Fruit fly (Drosophila melanogaster) whole organism, adult: ENCODE results near the gene CG45544.

Experiments used
- CG11617 ChIP-seq: fragments of 200-800 bp; sonication (Bioruptor generic); optimal IDR thresholded peaks from 2 replicates; lab custom pipeline; 2017; ENCODE audit warnings: mild to moderate bottlenecking, missing biosample characterization, missing genetic modification reagents, missing genetic modification characterization
- CG12768 ChIP-seq: fragments of 200-800 bp; sonication (Bioruptor generic); optimal IDR thresholded peaks from 2 replicates; lab custom pipeline; 2017; ENCODE audit warnings: missing biosample characterization, missing genetic modification characterization, mild to moderate bottlenecking, moderate library complexity, missing genetic modification reagents
- CG14711 ChIP-seq: fragments of 200-800 bp; sonication (Bioruptor generic); optimal IDR thresholded peaks from 2 replicates; lab custom pipeline; 2018; ENCODE audit warnings: missing biosample characterization, mild to moderate bottlenecking, missing genetic modification characterization, moderate library complexity
- CG1620 ChIP-seq: fragments of 200-800 bp; sonication (Bioruptor generic); optimal IDR thresholded peaks from 2 replicates; lab custom pipeline; 2016; ENCODE audit warnings: missing biosample characterization, missing genetic modification characterization
- CG33017 ChIP-seq: fragments of 200-800 bp; sonication (Bioruptor generic); optimal IDR thresholded peaks from 2 replicates; lab custom pipeline; 2018; ENCODE audit warnings: missing biosample characterization, mild to moderate bottlenecking, missing genetic modification characterization, moderate library complexity
- CG5204 ChIP-seq: fragments of 200-800 bp; sonication (Bioruptor generic); optimal IDR thresholded peaks from 2 replicates; lab custom pipeline; 2016; ENCODE audit warnings: missing biosample characterization, missing genetic modification characterization
- CG7045 ChIP-seq: fragments of 200-800 bp; sonication (Bioruptor generic); optimal IDR thresholded peaks from 2 replicates; lab custom pipeline; 2017; ENCODE audit warnings: missing biosample characterization, mild to moderate bottlenecking, missing genetic modification characterization
- CG7101 ChIP-seq: fragments of 200-800 bp; sonication (Bioruptor generic); optimal IDR thresholded peaks from 2 replicates; lab custom pipeline; 2018; ENCODE audit warnings: missing biosample characterization, mild to moderate bottlenecking, missing genetic modification characterization, moderate library complexity
- Clk ChIP-seq: fragments of 200-800 bp; sonication (Bioruptor generic); optimal IDR thresholded peaks from 2 replicates; lab custom pipeline; 2017; ENCODE audit warnings: missing biosample characterization, missing genetic modification characterization
- Crg-1 ChIP-seq: fragments of 200-800 bp; sonication (Bioruptor generic); optimal IDR thresholded peaks from 2 replicates; lab custom pipeline; 2016; ENCODE audit warnings: missing biosample characterization, missing genetic modification characterization
- Hr96 ChIP-seq: fragments of 200-800 bp; sonication (Bioruptor generic); optimal IDR thresholded peaks from 2 replicates; lab custom pipeline; 2016; ENCODE audit warnings: missing biosample characterization, missing genetic modification characterization
- Mnt ChIP-seq: fragments of 200-800 bp; sonication (Bioruptor generic); optimal IDR thresholded peaks from 2 replicates; lab custom pipeline; 2016; ENCODE audit warnings: missing biosample characterization, mild to moderate bottlenecking, missing genetic modification characterization
- bab1 ChIP-seq: fragments of 200-800 bp; sonication (Bioruptor generic); optimal IDR thresholded peaks from 3 replicates; lab custom pipeline; 2019; ENCODE audit warnings: missing biosample characterization, mild to moderate bottlenecking, missing genetic modification characterization, moderate library complexity
- cic ChIP-seq: fragments of 200-800 bp; sonication (Bioruptor generic); optimal IDR thresholded peaks from 2 replicates; lab custom pipeline; 2017; ENCODE audit warnings: missing biosample characterization, mild to moderate bottlenecking, missing genetic modification characterization, moderate library complexity
- cnc ChIP-seq, 2 experiments: fragments of >200 bp; optimal IDR thresholded peaks; 2 replicates each; lab custom pipeline; 2017
- kay ChIP-seq: fragments of 200-800 bp; sonication (Bioruptor generic); peaks from one replicate; lab custom pipeline; 2016; ENCODE audit warnings: missing biosample characterization, missing genetic modification characterization, borderline replicate concordance
- ovo ChIP-seq: fragments of 200-800 bp; sonication (Bioruptor generic); optimal IDR thresholded peaks from 2 replicates; lab custom pipeline; 2016; ENCODE audit warnings: missing biosample characterization, missing genetic modification characterization
- pad ChIP-seq: fragments of 200-800 bp; sonication (Bioruptor generic); optimal IDR thresholded peaks from 3 replicates; lab custom pipeline; 2017; ENCODE audit warnings: missing biosample characterization, missing genetic modification characterization, mild to moderate bottlenecking, moderate library complexity, missing genetic modification reagents
- tj ChIP-seq: fragments of 200-800 bp; sonication (Bioruptor generic); optimal IDR thresholded peaks from 3 replicates; lab custom pipeline; 2017; ENCODE audit warnings: missing biosample characterization, mild to moderate bottlenecking, missing genetic modification characterization, moderate library complexity
- toe ChIP-seq: fragments of 200-800 bp; sonication (Bioruptor generic); optimal IDR thresholded peaks from 2 replicates; lab custom pipeline; 2016; ENCODE audit warnings: missing biosample characterization, missing genetic modification characterization

CG45544 gene

DNA sequence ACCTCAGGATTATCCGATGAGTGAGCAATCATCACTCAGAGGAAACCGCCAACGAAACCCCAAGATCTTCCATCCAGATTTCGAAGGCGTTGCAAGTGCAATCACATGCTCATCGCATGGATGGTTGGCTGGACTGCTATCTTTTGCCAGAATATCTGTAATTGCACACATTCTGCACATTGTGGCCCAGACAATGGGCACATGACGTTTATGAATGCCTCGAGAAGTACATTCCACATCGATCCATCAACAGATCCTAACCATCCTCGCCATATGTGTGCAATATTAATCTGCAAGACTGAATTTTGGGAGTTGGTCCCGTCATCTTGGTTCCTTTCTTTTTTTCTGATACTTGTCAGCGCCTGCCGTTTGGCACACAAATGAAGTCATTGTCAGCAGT, 6.2 kb downstream of the CG45544 start:
- TF ChIP-seq CG14711 (no peak), kay (no peak), CG33017 (no peak), CG7101 (tag; lab: Kevin White, UChicago) (no peak), CG5204 (no peak), ovo (GFP tag; lab: Kevin White, UChicago) (no peak), Clk (GFP tag; lab: Kevin White, UChicago) (no peak), cic (GFP tag; lab: Kevin White, UChicago) (no peak), tj (no peak), bab1 (GFP tag; lab: Kevin White, UChicago) (no peak), pad (GFP tag; lab: Kevin White, UChicago) (no peak), toe (GFP tag; lab: Kevin White, UChicago) (no peak)

DNA sequence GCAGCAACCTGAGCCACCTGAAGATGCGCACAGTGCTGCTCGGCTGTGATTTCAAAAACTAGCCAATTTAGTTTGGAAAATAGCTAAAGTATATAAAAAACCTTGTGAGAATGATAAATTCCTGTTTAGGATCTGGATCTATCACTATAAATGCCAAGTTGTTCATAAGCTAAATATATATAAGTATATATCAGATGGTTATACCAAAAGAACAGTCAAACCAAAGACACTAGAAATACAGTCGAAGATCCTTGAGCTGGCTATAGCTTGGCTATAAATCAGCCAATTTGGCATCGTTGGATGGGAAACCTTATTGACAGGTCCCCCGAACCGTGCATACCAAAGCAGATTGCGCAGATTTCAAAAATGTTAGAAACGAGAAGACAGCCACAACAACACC, 7.0 kb downstream of the CG45544 start:
- TF ChIP-seq CG33017 = no peak

DNA sequence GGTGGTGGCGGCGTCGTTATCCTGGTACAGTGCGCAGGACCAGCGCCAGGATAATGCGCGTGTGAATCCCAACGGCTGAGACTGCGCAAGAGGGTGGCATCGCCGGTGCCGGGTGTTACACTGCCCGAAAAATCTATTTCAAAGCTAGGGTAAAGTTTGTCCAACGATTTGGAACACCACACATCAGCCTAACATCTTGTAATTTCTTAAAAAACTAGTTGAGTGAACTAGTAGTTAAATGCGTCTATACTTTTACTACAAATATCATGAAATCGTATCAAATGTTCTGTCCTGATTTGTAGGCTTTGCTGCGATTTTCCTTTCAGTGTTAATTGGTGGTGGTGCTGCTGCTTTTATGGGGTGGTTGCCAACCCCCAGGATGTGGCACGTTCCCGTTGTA, 8.8 kb downstream of the CG45544 start:
- TF ChIP-seq CG12768 = no peak
- TF ChIP-seq cnc (optimal IDR thresholded peaks at IDR 0.05; lab: Kevin White, UChicago) = no peak
- TF ChIP-seq CG1620 (GFP tag; lab: Kevin White, UChicago) = no peak
- TF ChIP-seq CG7045 (GFP tag; lab: Kevin White, UChicago) = no peak
- TF ChIP-seq Clk (GFP tag; lab: Kevin White, UChicago) = no peak
- no peak for TF ChIP-seq pad (GFP tag; lab: Kevin White, UChicago)
- TF ChIP-seq CG14711 = no peak

- no peak for TF ChIP-seq toe (GFP tag; lab: Kevin White, UChicago)
- TF ChIP-seq CG14711 = no peak
- TF ChIP-seq CG12768 = no peak
These were observed 10.3 kb downstream of the CG45544 start for dm6 chr3R:29266607-29267006.

dm6 chr3R:29268062-29268461, 11.8 kb downstream of the CG45544 start:
- TF ChIP-seq Mnt (GFP tag; lab: Kevin White, UChicago) = no peak

DNA sequence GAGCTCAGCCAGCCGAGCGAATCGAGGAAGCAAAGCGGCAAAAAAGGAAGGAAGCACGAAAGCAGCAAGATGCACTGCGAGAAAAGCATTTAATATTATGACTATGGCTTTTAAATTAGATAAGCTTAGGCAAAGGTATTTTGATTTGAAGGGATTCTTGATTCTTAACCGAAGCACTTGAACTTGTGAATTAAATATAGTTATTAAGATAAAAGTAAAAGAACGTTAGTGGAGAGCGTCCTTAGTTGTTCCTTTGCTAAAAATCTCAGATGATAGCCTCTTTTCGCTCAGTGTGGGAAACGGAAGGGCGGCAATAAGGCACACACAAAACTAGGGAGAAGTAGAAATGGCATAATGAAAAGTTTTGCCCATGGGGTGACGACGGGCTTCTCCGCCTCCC, 12.9 kb downstream of the CG45544 start:
- TF ChIP-seq kay = no peak
- no peak for TF ChIP-seq Clk (GFP tag; lab: Kevin White, UChicago)
- no peak for TF ChIP-seq toe (GFP tag; lab: Kevin White, UChicago)
- no peak for TF ChIP-seq tj
- no peak for TF ChIP-seq CG5204
- TF ChIP-seq CG14711 = no peak
- TF ChIP-seq bab1 (GFP tag; lab: Kevin White, UChicago) = no peak
- no peak for TF ChIP-seq pad (GFP tag; lab: Kevin White, UChicago)
- no peak for TF ChIP-seq Hr96 (GFP tag; lab: Kevin White, UChicago)
- TF ChIP-seq CG12768 = no peak
- no peak for TF ChIP-seq CG7045 (GFP tag; lab: Kevin White, UChicago)
- no peak for TF ChIP-seq ovo (GFP tag; lab: Kevin White, UChicago)

dm6 chr3R:29273029-29273428, 16.7 kb downstream of the CG45544 start:
- TF ChIP-seq CG1620 (GFP tag; lab: Kevin White, UChicago) (no peak), CG11617 (GFP tag; lab: Kevin White, UChicago) (no peak), bab1 (GFP tag; lab: Kevin White, UChicago) (no peak), Mnt (GFP tag; lab: Kevin White, UChicago) (no peak), CG14711 (no peak), ovo (GFP tag; lab: Kevin White, UChicago) (no peak), CG12768 (no peak), pad (GFP tag; lab: Kevin White, UChicago) (no peak), kay (no peak), Clk (GFP tag; lab: Kevin White, UChicago) (no peak), CG33017 (no peak), Crg-1 (GFP tag; lab: Kevin White, UChicago) (no peak), cic (GFP tag; lab: Kevin White, UChicago) (no peak), CG5204 (no peak), Hr96 (GFP tag; lab: Kevin White, UChicago) (no peak), toe (GFP tag; lab: Kevin White, UChicago) (no peak), tj (no peak), CG7045 (GFP tag; lab: Kevin White, UChicago) (no peak)

DNA sequence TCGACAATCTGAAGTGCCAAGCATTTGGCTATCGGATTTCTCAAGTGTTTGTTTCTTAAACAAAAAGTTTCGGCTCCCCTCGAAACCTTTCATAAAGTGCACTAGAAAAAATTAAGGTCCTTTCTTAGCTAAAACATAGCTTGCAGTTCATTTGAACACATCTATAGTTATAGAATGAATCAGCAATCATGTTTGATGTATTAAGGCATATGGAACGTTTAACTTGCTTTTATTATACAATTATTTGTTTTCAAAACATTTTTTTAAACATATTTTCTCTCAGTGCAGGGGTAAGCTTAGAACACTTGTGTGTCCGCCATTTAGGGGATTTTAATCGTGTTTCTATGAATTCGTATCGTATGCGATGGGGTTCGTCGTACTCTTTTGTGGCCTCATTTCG, 18.3 kb downstream of the CG45544 start:
- TF ChIP-seq CG5204 = no peak
- no peak for TF ChIP-seq pad (GFP tag; lab: Kevin White, UChicago)
- TF ChIP-seq CG7045 (GFP tag; lab: Kevin White, UChicago) = no peak
- no peak for TF ChIP-seq cnc (optimal IDR thresholded peaks at IDR 0.05; lab: Kevin White, UChicago)
- TF ChIP-seq CG7101 (tag; lab: Kevin White, UChicago) = no peak
- no peak for TF ChIP-seq CG11617 (GFP tag; lab: Kevin White, UChicago)
- no peak for TF ChIP-seq tj
